Worm (Caenorhabditis elegans) whole organism, young adult: Measurements from ENCODE around the gene F41G3.20.

Source experiments
- B0035.1 ChIP-seq: sonication (generic microtip); optimal IDR thresholded peaks from 2 replicates; lab custom pipeline; 2016; ENCODE audit warnings: missing genetic modification characterization, mild to moderate bottlenecking, missing compliant biosample characterization, missing genotype, missing genetic modification reagents
- B0261.1 ChIP-seq: sonication (generic microtip); optimal IDR thresholded peaks from 2 replicates; lab custom pipeline; 2016; ENCODE audit warnings: mild to moderate bottlenecking, missing genetic modification characterization, moderate library complexity, missing compliant biosample characterization
- C06A6.2 ChIP-seq: fragments of 200-800 bp; sonication (Bioruptor generic); conservative IDR thresholded peaks from 2 replicates; pipeline ENCODE4 v1.3.6; 2022; ENCODE audit warnings: missing genetic modification characterization, missing compliant biosample characterization
- F22D6.2 ChIP-seq: sonication (generic microtip); optimal IDR thresholded peaks from 2 replicates; lab custom pipeline; 2016; ENCODE audit warnings: mild to moderate bottlenecking, missing genetic modification characterization, missing compliant biosample characterization
- F23B12.7 ChIP-seq: sonication (generic microtip); optimal IDR thresholded peaks from 2 replicates; lab custom pipeline; 2017; ENCODE audit warnings: missing genetic modification characterization, mild to moderate bottlenecking, missing compliant biosample characterization, antibody characterized with exemption, moderate library complexity; ENCODE audit not compliant: insufficient read depth
- F33H1.4 ChIP-seq: fragments of 200-800 bp; sonication (Bioruptor generic); IDR thresholded peaks from 2 replicates; pipeline ENCODE4 v1.3.6; 2022; ENCODE audit warnings: missing genetic modification reagents, missing genetic modification characterization, missing compliant biosample characterization
- F37B4.10 ChIP-seq: fragments of 200-800 bp; sonication (Bioruptor generic); IDR thresholded peaks from 2 replicates; pipeline ENCODE4 v1.3.6; 2022; ENCODE audit warnings: missing genetic modification characterization, missing compliant biosample characterization
- F49E8.2 ChIP-seq: sonication (generic microtip); optimal IDR thresholded peaks from 3 replicates; lab custom pipeline; 2017; ENCODE audit warnings: missing genetic modification characterization, mild to moderate bottlenecking, missing compliant biosample characterization, antibody characterized with exemption, moderate library complexity; ENCODE audit not compliant: insufficient read depth
- Y67H2A.10 ChIP-seq: fragments of 200-800 bp; sonication (Bioruptor generic); conservative IDR thresholded peaks from 2 replicates; pipeline ENCODE4 v1.3.6; 2022; ENCODE audit warnings: missing genetic modification reagents, missing genetic modification characterization, missing compliant biosample characterization
- Y79H2A.3 ChIP-seq: fragments of 200-800 bp; sonication (Bioruptor generic); conservative IDR thresholded peaks from 2 replicates; pipeline ENCODE4 v1.3.6; 2022; ENCODE audit warnings: missing genetic modification reagents, missing genetic modification characterization, missing compliant biosample characterization
- ZK185.1 ChIP-seq: sonication (generic microtip); optimal IDR thresholded peaks from 2 replicates; lab custom pipeline; 2016; ENCODE audit warnings: mild to moderate bottlenecking, missing genetic modification characterization, missing compliant biosample characterization; ENCODE audit not compliant: poor library complexity, severe bottlenecking
- attf-3 ChIP-seq: fragments of 200-800 bp; sonication (Bioruptor generic); conservative IDR thresholded peaks from 2 replicates; pipeline ENCODE4 v1.3.6; 2022; ENCODE audit warnings: missing genetic modification reagents, missing genetic modification characterization, missing compliant biosample characterization
- cebp-2 ChIP-seq: fragments of 200-800 bp; sonication (Bioruptor generic); IDR thresholded peaks from 2 replicates; pipeline ENCODE4 v1.3.6; 2022; ENCODE audit warnings: missing genetic modification characterization, missing compliant biosample characterization
- egrh-3 ChIP-seq: fragments of 200-800 bp; sonication (Bioruptor generic); IDR thresholded peaks from 2 replicates; pipeline ENCODE4 v1.3.6; 2022; ENCODE audit warnings: missing genetic modification reagents, missing genetic modification characterization, missing compliant biosample characterization
- ekl-4 ChIP-seq: fragments of 200-800 bp; sonication (Bioruptor generic); IDR thresholded peaks from 2 replicates; pipeline ENCODE4 v1.3.6; 2022; ENCODE audit warnings: missing genetic modification reagents, missing genetic modification characterization, missing compliant biosample characterization
- hmg-1.2 ChIP-seq: fragments of 200-800 bp; sonication (Bioruptor generic); IDR thresholded peaks from 2 replicates; pipeline ENCODE4 v1.3.6; 2022; ENCODE audit warnings: missing genetic modification reagents, missing genetic modification characterization, missing compliant biosample characterization
- lin-26 ChIP-seq: fragments of 200-800 bp; sonication (Bioruptor generic); IDR thresholded peaks from 2 replicates; pipeline ENCODE4 v1.3.6; 2022; ENCODE audit warnings: missing genetic modification reagents, missing genetic modification characterization, missing compliant biosample characterization
- lin-35 ChIP-seq, 3 experiments: fragments of 150-350 bp in 2 of 3; sonication (generic microtip) in 1 of 3; optimal IDR thresholded peaks; 2 replicates each; lab custom pipeline; 2014 to 2018; ENCODE audit warnings: missing biosample characterization in 3 of 3, missing genetic modification characterization in 3 of 3, missing genetic modification reagents in 3 of 3
- mel-28 ChIP-seq: sonication (generic microtip); optimal IDR thresholded peaks from 2 replicates; lab custom pipeline; 2016; ENCODE audit warnings: borderline replicate concordance, mild to moderate bottlenecking, missing genetic modification characterization, missing compliant biosample characterization
- mes-4 ChIP-seq: sonication (generic microtip); optimal IDR thresholded peaks from 2 replicates; lab custom pipeline; 2016; ENCODE audit warnings: missing genotype, missing genetic modification characterization, missing compliant biosample characterization
- nfya-1 ChIP-seq: sonication (generic microtip); optimal IDR thresholded peaks from 2 replicates; lab custom pipeline; 2017; ENCODE audit warnings: antibody characterized with exemption, missing compliant biosample characterization, missing genetic modification characterization, borderline replicate concordance; ENCODE audit not compliant: insufficient read depth
- nhr-80 ChIP-seq: sonication (generic microtip); optimal IDR thresholded peaks from 2 replicates; lab custom pipeline; 2016; ENCODE audit warnings: missing genetic modification characterization, missing compliant biosample characterization
- rcor-1 ChIP-seq: fragments of 200-800 bp; sonication (Bioruptor generic); IDR thresholded peaks from 2 replicates; pipeline ENCODE4 v1.3.6; 2022; ENCODE audit warnings: missing genetic modification reagents, missing genetic modification characterization, missing compliant biosample characterization
- repo-1 ChIP-seq: sonication (generic microtip); optimal IDR thresholded peaks from 2 replicates; lab custom pipeline; 2017; ENCODE audit warnings: mild to moderate bottlenecking, missing genetic modification characterization, missing compliant biosample characterization
- rpc-1 ChIP-seq, 2 experiments: fragments of 150-350 bp in 1 of 2; sonication (generic microtip) in 1 of 2; optimal IDR thresholded peaks; 2 replicates each; lab custom pipeline; 2014 to 2018; ENCODE audit warnings: missing biosample characterization in 1 of 2, missing genetic modification characterization in 1 of 2, missing genetic modification reagents in 1 of 2, missing genotype in 1 of 2
- snpc-3.4 ChIP-seq: sonication (generic microtip); optimal IDR thresholded peaks from 2 replicates; lab custom pipeline; 2017; ENCODE audit warnings: missing genetic modification characterization, mild to moderate bottlenecking, missing compliant biosample characterization, antibody characterized with exemption, moderate library complexity, missing genotype, missing genetic modification reagents
- tbp1 ChIP-seq: fragments of 200-800 bp; sonication (Bioruptor generic); optimal IDR thresholded peaks from 2 replicates; lab custom pipeline; 2018; ENCODE audit warnings: mild to moderate bottlenecking, missing genetic modification characterization, missing compliant biosample characterization
- zfh-2 ChIP-seq: fragments of 200-800 bp; sonication (Bioruptor generic); conservative IDR thresholded peaks from 2 replicates; pipeline ENCODE4 v1.3.6; 2022; ENCODE audit warnings: missing genetic modification reagents, missing genetic modification characterization, missing compliant biosample characterization
- ztf-3 ChIP-seq: fragments of 200-800 bp; sonication (Bioruptor generic); optimal IDR thresholded peaks from 2 replicates; lab custom pipeline; 2018; ENCODE audit warnings: mild to moderate bottlenecking, missing genetic modification characterization, missing compliant biosample characterization
- ztf-6 ChIP-seq: fragments of 200-800 bp; sonication (Bioruptor generic); IDR thresholded peaks from 2 replicates; pipeline ENCODE4 v1.3.6; 2022; ENCODE audit warnings: missing genetic modification reagents, missing genetic modification characterization, missing compliant biosample characterization

F41G3.20 gene

DNA sequence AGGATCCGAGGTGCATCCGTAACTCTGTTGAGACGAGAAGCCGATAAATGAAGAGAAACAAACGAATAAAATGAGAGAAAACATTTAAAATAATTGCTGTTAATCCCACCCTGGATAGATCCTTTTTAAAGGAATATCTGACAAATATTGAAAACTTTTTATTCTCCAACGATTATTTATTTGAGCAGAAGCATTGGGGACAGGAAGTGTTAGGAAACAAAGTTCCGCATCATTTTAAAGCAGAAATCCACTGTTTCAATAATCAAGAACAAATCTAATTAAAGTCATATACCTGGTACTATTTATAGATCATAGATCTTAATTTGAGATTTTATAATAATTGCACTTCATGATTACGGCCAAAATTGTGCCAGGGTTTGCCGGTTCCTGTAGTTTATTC, at the start of gene F41G3.20:
Gene F41G3.20, minus strand, starts transcription at position 101 of the 400 bp plus-strand sequence.
- TF ChIP-seq B0035.1 (no peak), F33H1.4 (GFP tag; lab: Robert Waterston, UW) (no peak), nfya-1 (tag; lab: Kevin White, UChicago) (no peak), Y67H2A.10 (GFP tag; lab: Robert Waterston, UW) (no peak), repo-1 (tag; lab: Kevin White, UChicago) (no peak), F23B12.7 (tag; lab: Kevin White, UChicago) (no peak), egrh-3 (GFP tag; lab: Robert Waterston, UW) (no peak), mel-28 (no peak)

DNA sequence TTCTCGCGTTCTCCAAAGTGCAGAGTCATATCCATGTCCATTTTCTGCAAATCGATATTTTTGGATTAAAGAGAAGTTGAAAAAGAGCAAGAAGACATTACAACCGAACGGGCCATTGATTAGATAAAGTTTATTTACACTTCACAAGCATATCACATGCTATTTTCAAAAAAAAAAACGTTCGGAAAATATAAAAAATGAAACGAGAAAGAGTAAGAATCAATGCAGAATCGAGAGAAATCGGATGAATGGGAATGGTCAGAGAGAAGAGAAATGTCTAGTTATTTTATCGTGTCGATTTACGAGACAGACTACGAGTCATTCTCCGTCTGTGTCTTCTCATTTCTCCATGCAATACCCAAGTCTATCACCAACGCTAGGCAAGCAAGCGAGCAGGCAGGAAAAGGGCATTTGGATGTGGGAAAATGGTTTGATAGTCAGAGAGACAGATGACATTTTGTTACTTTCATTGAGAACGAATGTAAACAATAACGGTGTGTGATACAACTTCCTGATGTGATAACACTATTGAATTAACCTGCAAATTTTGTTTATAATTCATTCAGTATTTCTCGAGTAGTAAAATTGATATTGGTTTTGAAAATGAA, 49.4 kb upstream of the F41G3.20 start, which contains the start of gene F31E8.4:
Gene F31E8.4, minus strand, starts transcription at position 51 of the 608 bp plus-strand sequence.
- peak; percentile 46; the same call in 1 of the 2 replicates for TF ChIP-seq hmg-1.2 (GFP tag; lab: Robert Waterston, UW)
- no peak for TF ChIP-seq ztf-3 (GFP tag; lab: Kevin White, UChicago)
- peak; percentile 83 for TF ChIP-seq nhr-80 (tag; lab: Kevin White, UChicago)

DNA sequence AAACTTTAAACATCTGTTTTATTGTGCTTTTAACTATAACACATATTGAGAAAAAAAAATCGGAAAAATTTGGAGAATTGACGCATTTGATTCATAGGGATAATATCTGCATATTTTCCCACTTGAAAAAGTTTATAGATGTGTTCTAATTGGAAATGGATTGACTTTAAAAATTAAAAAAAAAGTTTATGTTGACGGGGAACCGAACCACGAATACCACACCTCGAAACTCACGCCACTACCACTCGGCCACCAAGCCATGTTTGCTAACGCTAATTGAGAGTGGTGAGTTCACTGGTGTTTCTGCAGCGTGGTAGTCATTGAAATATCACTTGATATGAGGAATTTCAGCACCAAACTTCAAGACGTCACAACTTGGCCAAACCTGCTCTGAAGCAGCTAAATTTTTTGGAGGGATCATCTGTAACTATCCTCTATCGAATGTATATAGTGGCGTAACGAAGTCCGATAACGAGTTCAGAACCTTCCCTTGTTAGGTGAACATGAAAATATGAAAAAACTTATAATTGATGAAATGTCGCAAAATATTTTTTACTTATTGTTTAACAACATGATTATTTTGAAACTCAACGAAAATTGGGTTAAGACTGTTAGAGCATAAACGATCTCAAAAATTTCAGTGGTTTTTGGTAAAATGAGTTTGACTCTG, 47.1 kb upstream of the F41G3.20 start:
- TF ChIP-seq B0261.1 (tag; lab: Kevin White, UChicago), result peak; percentile 60
- TF ChIP-seq lin-26 (GFP tag; lab: Robert Waterston, UW), result peak; percentile 73; the same call in 1 of the 2 replicates
- peak; percentile 25; the same call in 1 of the 2 replicates for TF ChIP-seq hmg-1.2 (GFP tag; lab: Robert Waterston, UW)
- peak; percentile 22 for TF ChIP-seq rpc-1 (optimal IDR thresholded peaks at IDR 0.05; lab: Kevin White, UChicago)
- peak; percentile 55 for TF ChIP-seq rpc-1 (tag; optimal IDR thresholded peaks at IDR 0.05; lab: Kevin White, UChicago)
- peak; percentile 81 for TF ChIP-seq tbp1 (GFP tag; lab: Kevin White, UChicago)

DNA sequence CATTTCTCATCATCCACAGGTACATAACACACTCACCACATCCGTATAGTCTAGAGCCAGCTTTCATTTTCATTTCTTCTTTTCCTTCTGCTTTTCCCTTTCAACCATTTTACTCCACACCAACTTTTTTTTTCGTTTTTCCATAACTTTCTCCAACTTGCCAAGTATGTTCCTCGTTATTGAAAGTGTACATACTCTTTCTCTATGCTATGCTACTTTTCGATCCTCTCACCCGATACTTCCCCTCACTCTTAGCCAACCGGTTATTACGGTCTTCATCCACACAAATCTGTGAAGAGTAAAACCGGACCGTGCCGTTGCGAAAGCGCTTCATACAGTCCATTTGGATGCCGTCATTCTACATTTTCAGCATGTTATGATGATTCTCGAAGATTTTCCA, 41.1 kb upstream of the F41G3.20 start, which contains the start of gene T13C2.2:
Gene T13C2.2, plus strand, starts transcription at position 301 of the 400 bp plus-strand sequence.
- TF ChIP-seq F22D6.2 (tag; lab: Kevin White, UChicago) (no peak), mes-4 (no peak), attf-3 (no peak), ekl-4 (GFP tag; lab: Robert Waterston, UW) (no peak), C06A6.2 (GFP tag; lab: Robert Waterston, UW) (no peak), egrh-3 (GFP tag; lab: Robert Waterston, UW) (no peak), mel-28 (no peak), rcor-1 (GFP tag; lab: Robert Waterston, UW) (no peak), Y79H2A.3 (GFP tag; lab: Robert Waterston, UW) (no peak), F49E8.2 (tag; lab: Kevin White, UChicago) (no peak), lin-35 (GFP tag; optimal IDR thresholded peaks at IDR 0.05; lab: Kevin White, UChicago) (no peak), ZK185.1 (no peak), snpc-3.4 (tag; lab: Kevin White, UChicago) (no peak), F37B4.10 (GFP tag; lab: Robert Waterston, UW) (no peak), zfh-2 (no peak), cebp-2 (no peak), ztf-6 (GFP tag; lab: Robert Waterston, UW) (no peak)
- TF ChIP-seq, all 124 proteins: peak for 0
